Fruit fly (Drosophila melanogaster): ENCODE measurements around the gene CG10654.

CG10654 gene

DNA sequence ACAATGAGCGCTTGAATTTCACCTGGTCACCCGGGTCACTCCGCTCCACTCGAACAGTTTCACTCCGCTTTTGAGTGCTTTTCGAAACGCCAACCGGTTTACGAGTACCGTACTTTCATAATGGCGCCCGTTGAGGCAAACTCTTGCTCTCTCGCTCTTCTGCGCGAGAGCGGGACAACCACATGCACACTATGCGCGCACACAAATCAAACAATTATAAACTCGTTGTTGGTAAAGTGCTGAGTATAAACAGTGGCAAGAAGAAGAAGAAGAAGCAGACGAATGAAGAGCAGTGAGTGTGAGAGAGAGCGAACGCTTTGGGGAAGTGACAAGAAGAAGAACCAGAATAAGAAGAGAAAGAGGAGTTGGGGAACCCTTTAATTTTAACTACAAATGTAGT lies 39.6 kb downstream of the CG10654 start, which contains the start of gene eyg (continued):
- TF ChIP-seq sc (optimal IDR thresholded peaks at IDR 0.05) (no peak), sc (GFP tag; optimal IDR thresholded peaks at IDR 0.05) (no peak), CG43689 (GFP tag; IDR thresholded peaks at IDR 0.05) (no peak), Atf-2 (GFP tag; optimal IDR thresholded peaks at IDR 0.05) (no peak), CG1024 (GFP tag; IDR thresholded peaks at IDR 0.05) (0 out of 2 replicates have a peak, but pooled peaks have one; percentile 12), HmgZ (tag; optimal IDR thresholded peaks at IDR 0.05) (peak; percentile 81), NK7.1 (GFP tag; optimal IDR thresholded peaks at IDR 0.05) (peak; percentile 56), CG2712 (tag; optimal IDR thresholded peaks at IDR 0.05) (peak; percentile 43), Eip74EF (GFP tag; optimal IDR thresholded peaks at IDR 0.05) (no peak), CG4404 (GFP tag; IDR thresholded peaks at IDR 0.05) (no peak), cas (GFP tag; IDR thresholded peaks at IDR 0.05) (no peak), CG18262 (tag; optimal IDR thresholded peaks at IDR 0.05) (peak; percentile 14), Nf-YB (GFP tag; optimal IDR thresholded peaks at IDR 0.05) (peak; percentile 100), CG8478 (optimal IDR thresholded peaks at IDR 0.05) (peak; percentile 93), CG2120 (GFP tag; optimal IDR thresholded peaks at IDR 0.05) (peak; percentile 10), p53 (GFP tag; optimal IDR thresholded peaks at IDR 0.05) (peak; percentile 36), CG17829 (tag; optimal IDR thresholded peaks at IDR 0.05) (peak; percentile 52), CG3726 (GFP tag; IDR thresholded peaks at IDR 0.05) (no peak), Vsx1 (GFP tag; optimal IDR thresholded peaks at IDR 0.05) (peak; percentile 64), ci (GFP tag; IDR thresholded peaks at IDR 0.05) (peak; percentile 69; the same call in 2 of the 3 replicates), tgo (GFP tag; IDR thresholded peaks at IDR 0.05) (peak; percentile 29; the same call in 1 of the 3 replicates), Sin3A (optimal IDR thresholded peaks at IDR 0.05) (no peak), crol (GFP tag; IDR thresholded peaks at IDR 0.05) (peak; percentile 79), onecut (GFP tag; IDR thresholded peaks at IDR 0.05) (peak; percentile 13; the same call in 1 of the 2 replicates), Hr39 (optimal IDR thresholded peaks at IDR 0.05) (no peak), tll (GFP tag; optimal IDR thresholded peaks at IDR 0.05) (peak in 1 of 2 experiments; percentile 36), bab2 (GFP tag; optimal IDR thresholded peaks at IDR 0.05) (no peak), Fer2 (tag; optimal IDR thresholded peaks at IDR 0.05) (no peak), Camta (GFP tag; optimal IDR thresholded peaks at IDR 0.05) (peak; percentile 28), D19A (tag; optimal IDR thresholded peaks at IDR 0.05) (no peak), CG31365 (tag; optimal IDR thresholded peaks at IDR 0.05) (no peak), danr (GFP tag; IDR thresholded peaks at IDR 0.05) (no peak), CG6175 (GFP tag; IDR thresholded peaks at IDR 0.05) (no peak; the same call in 2 of the 3 replicates), gem (tag; optimal IDR thresholded peaks at IDR 0.05) (no peak), Hr51 (GFP tag; optimal IDR thresholded peaks at IDR 0.05) (peak in 1 of 2 experiments; percentile 30), amos (GFP tag; IDR thresholded peaks at IDR 0.05; ENCODE audit: partially characterized antibody) (peak; percentile 65; the same call in 1 of the 2 replicates), CG6791 (GFP tag; IDR thresholded peaks at IDR 0.05; ENCODE audit: partially characterized antibody) (peak; percentile 58; the same call in 2 of the 3 replicates), chm (GFP tag; IDR thresholded peaks at IDR 0.05) (0 out of 2 replicates have a peak, but pooled peaks have one; percentile 54), CG15479 (GFP tag; optimal IDR thresholded peaks at IDR 0.05) (peak; percentile 18), Hmx (GFP tag; optimal IDR thresholded peaks at IDR 0.05) (no peak), gce (GFP tag; IDR thresholded peaks at IDR 0.05) (peak; percentile 46; the same call in 1 of the 3 replicates), CG10959 (GFP tag; IDR thresholded peaks at IDR 0.05) (no peak), en (GFP tag; optimal IDR thresholded peaks at IDR 0.05) (no peak), CG13123 (GFP tag; optimal IDR thresholded peaks at IDR 0.05) (no peak), tin (GFP tag; optimal IDR thresholded peaks at IDR 0.05) (no peak), CG17186 (GFP tag; optimal IDR thresholded peaks at IDR 0.05) (peak; percentile 26), corto (GFP tag; optimal IDR thresholded peaks at IDR 0.05) (no peak), scrt (GFP tag; optimal IDR thresholded peaks at IDR 0.05) (no peak), Deaf1 (tag; optimal IDR thresholded peaks at IDR 0.05) (no peak), CG17802 (tag; optimal IDR thresholded peaks at IDR 0.05) (no peak), Hr3 (GFP tag; optimal IDR thresholded peaks at IDR 0.05) (no peak), CG12299 (tag; optimal IDR thresholded peaks at IDR 0.05) (no peak)
